Fruit fly (Drosophila melanogaster) whole organism, prepupa: ENCODE measurements around the gene CG11703.

Experiments
- CG11902 ChIP-seq: fragments of 200-800 bp; sonication (Bioruptor generic); optimal IDR thresholded peaks from 3 replicates; lab custom pipeline; 2016; ENCODE audit warnings: missing biosample characterization, missing genetic modification characterization
- CG3032 ChIP-seq: fragments of 200-800 bp; optimal IDR thresholded peaks from 2 replicates; lab custom pipeline; 2019; ENCODE audit warnings: missing biosample characterization, mild to moderate bottlenecking, missing genetic modification characterization, moderate library complexity
- CG6854 ChIP-seq: fragments of 200-800 bp; sonication (Bioruptor generic); optimal IDR thresholded peaks from 2 replicates; lab custom pipeline; 2017; ENCODE audit warnings: missing biosample characterization, mild to moderate bottlenecking, missing genetic modification characterization
- CG8632 ChIP-seq: fragments of 200-800 bp; sonication (Bioruptor generic); optimal IDR thresholded peaks from 3 replicates; lab custom pipeline; 2016; ENCODE audit warnings: missing biosample characterization, missing genetic modification characterization
- Gug ChIP-seq: fragments of 200-800 bp; sonication (Bioruptor generic); IDR thresholded peaks from 2 replicates; pipeline ENCODE4 v1.3.6; 2022; ENCODE audit warnings: missing biosample characterization, missing genetic modification characterization
- Lpt ChIP-seq: fragments of 200-800 bp; sonication (Bioruptor generic); optimal IDR thresholded peaks from 3 replicates; lab custom pipeline; 2016; ENCODE audit warnings: missing biosample characterization, missing genetic modification characterization
- Smox ChIP-seq: fragments of 200-800 bp; sonication (Bioruptor generic); optimal IDR thresholded peaks from 3 replicates; lab custom pipeline; 2016; ENCODE audit warnings: missing biosample characterization, missing genetic modification characterization
- cyc ChIP-seq: fragments of 200-800 bp; sonication (Bioruptor generic); optimal IDR thresholded peaks from 3 replicates; lab custom pipeline; 2016; ENCODE audit warnings: missing biosample characterization, missing genetic modification characterization
- fd85E ChIP-seq: fragments of 200-800 bp; sonication (Bioruptor generic); optimal IDR thresholded peaks from 3 replicates; lab custom pipeline; 2016; ENCODE audit warnings: missing biosample characterization, missing genetic modification characterization
- lz ChIP-seq: fragments of 200-800 bp; sonication (Bioruptor generic); optimal IDR thresholded peaks from 3 replicates; lab custom pipeline; 2016; ENCODE audit warnings: missing biosample characterization, missing genetic modification characterization

dm6 chr3R:19226137-19226873 lies 1.7 kb downstream of the CG11703 start, which contains the start of gene vib:
- TF ChIP-seq CG11902 (GFP tag; lab: Kevin White, UChicago) (no peak), CG6854 (GFP tag; lab: Kevin White, UChicago) (no peak), lz (GFP tag; lab: Kevin White, UChicago) (no peak), CG8632 (GFP tag; lab: Kevin White, UChicago) (peak; percentile 29), cyc (GFP tag; lab: Kevin White, UChicago) (no peak), fd85E (GFP tag; lab: Kevin White, UChicago) (no peak), CG3032 (tag; lab: Kevin White, UChicago) (peak; percentile 51), Smox (GFP tag; lab: Kevin White, UChicago) (no peak), Lpt (GFP tag; lab: Kevin White, UChicago) (no peak), Gug (GFP tag; lab: Robert Waterston, UW) (no peak)
